Worm (Caenorhabditis elegans) whole organism, mixed stage, embryonic: ENCODE measurements around the gene fbxa-127.

Experiments
- blmp-1 ChIP-seq: fragments of 150-350 bp; optimal IDR thresholded peaks from 2 replicates; lab custom pipeline; 2014; ENCODE audit warnings: missing biosample characterization, missing genetic modification characterization
- elt-1 ChIP-seq: sonication (generic microtip); optimal IDR thresholded peaks from 2 replicates; lab custom pipeline; 2017; ENCODE audit warnings: missing genetic modification characterization, mild to moderate bottlenecking, missing compliant biosample characterization, antibody characterized with exemption, moderate library complexity, borderline replicate concordance; ENCODE audit not compliant: insufficient read depth
- elt-3 ChIP-seq: fragments of 150-350 bp; optimal IDR thresholded peaks from 2 replicates; lab custom pipeline; 2014; ENCODE audit warnings: missing biosample characterization, missing genetic modification characterization
- lin-13 ChIP-seq: fragments of 150-350 bp; optimal IDR thresholded peaks from 2 replicates; lab custom pipeline; 2014; ENCODE audit warnings: missing biosample characterization, missing genetic modification characterization
- lsy-2 ChIP-seq: fragments of 150-350 bp; optimal IDR thresholded peaks from 2 replicates; lab custom pipeline; 2014; ENCODE audit warnings: missing biosample characterization, missing genetic modification characterization
- mep-1 ChIP-seq: fragments of 150-350 bp; optimal IDR thresholded peaks from 2 replicates; lab custom pipeline; 2017; ENCODE audit warnings: missing biosample characterization, missing genetic modification reagents, missing genetic modification characterization, inconsistent platforms
- nhr-12 ChIP-seq: fragments of 150-350 bp; optimal IDR thresholded peaks from 2 replicates; lab custom pipeline; 2014; ENCODE audit warnings: missing biosample characterization, missing genetic modification characterization
- nhr-237 ChIP-seq: fragments of 150-350 bp; optimal IDR thresholded peaks from 2 replicates; lab custom pipeline; 2014; ENCODE audit warnings: missing biosample characterization, missing genetic modification characterization
- nhr-28 ChIP-seq: fragments of 150-350 bp; optimal IDR thresholded peaks from 2 replicates; lab custom pipeline; 2014; ENCODE audit warnings: missing biosample characterization, missing genetic modification characterization
- tbx-8 ChIP-seq: fragments of 200-800 bp; sonication (Bioruptor generic); optimal IDR thresholded peaks from 2 replicates; lab custom pipeline; 2018; ENCODE audit warnings: mild to moderate bottlenecking, missing genetic modification characterization, moderate library complexity, missing compliant biosample characterization
- unc-120 ChIP-seq: sonication (generic microtip); optimal IDR thresholded peaks from 2 replicates; lab custom pipeline; 2017; ENCODE audit warnings: missing genetic modification characterization, missing compliant biosample characterization; ENCODE audit not compliant: poor library complexity, severe bottlenecking
- unc-39 ChIP-seq: fragments of 150-350 bp; optimal IDR thresholded peaks from 2 replicates; lab custom pipeline; 2014; ENCODE audit warnings: missing biosample characterization, missing genetic modification characterization
- unc-62 ChIP-seq: fragments of 150-350 bp; optimal IDR thresholded peaks from 2 replicates; lab custom pipeline; 2014; ENCODE audit warnings: missing biosample characterization, missing genetic modification reagents, missing genetic modification characterization
- ztf-11 ChIP-seq: fragments of 150-350 bp; optimal IDR thresholded peaks from 2 replicates; lab custom pipeline; 2014; ENCODE audit warnings: missing biosample characterization, missing genetic modification characterization

- TF ChIP-seq elt-1 (tag; lab: Kevin White, UChicago) (no peak), nhr-28 (no peak), elt-3 (tag; lab: Kevin White, UChicago) (no peak), nhr-237 (tag; lab: Kevin White, UChicago) (no peak), lsy-2 (tag; lab: Kevin White, UChicago) (no peak), mep-1 (tag; lab: Kevin White, UChicago) (no peak), blmp-1 (tag; lab: Kevin White, UChicago) (no peak), lin-13 (no peak), ztf-11 (no peak), tbx-8 (GFP tag; lab: Kevin White, UChicago) (no peak), nhr-12 (tag; lab: Kevin White, UChicago) (no peak), unc-39 (no peak), unc-120 (tag; lab: Kevin White, UChicago) (no peak), unc-62 (GFP tag; lab: Kevin White, UChicago) (no peak)
Measured at ce11 chrV:16746231-16746990, 17.9 kb downstream of the fbxa-127 start, which contains the start of gene gyg-2.
